Comparison of ENCODE assay signal across 7 worm cellular contexts in the genomic region with DNA sequence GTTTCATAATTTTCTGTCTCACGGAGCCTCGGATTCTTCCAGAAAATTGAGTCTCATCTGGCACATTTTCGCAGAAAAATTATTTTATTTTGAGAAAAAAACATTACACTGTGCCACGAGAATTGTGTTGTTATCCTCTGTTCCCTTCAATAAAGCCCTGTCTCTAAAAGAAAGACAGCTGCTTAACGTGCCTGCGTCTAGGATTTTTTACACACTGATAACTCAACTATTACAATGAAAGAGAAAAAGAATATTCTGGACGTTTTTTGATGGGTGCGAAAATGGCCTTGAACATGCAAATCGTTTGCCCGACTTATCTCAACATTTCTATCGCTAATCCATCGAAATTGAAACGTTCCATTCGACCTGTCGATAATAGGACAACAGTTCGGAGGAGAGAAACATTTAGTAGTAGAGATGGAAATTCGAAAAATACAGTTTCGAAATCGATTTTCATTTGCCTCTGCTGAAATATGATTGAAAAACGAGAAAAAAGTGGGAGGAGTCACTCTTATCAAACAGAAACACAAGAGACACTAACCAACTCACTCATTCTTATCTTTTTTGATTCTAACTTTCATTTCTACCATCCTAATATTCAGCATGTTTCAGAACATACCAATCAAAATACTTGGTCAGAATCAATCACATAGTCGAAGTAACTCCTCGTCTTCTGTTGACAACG.
A peak's percentile ranks its signal among the peaks of the same experiment; 100 is the strongest.
TF ChIP-seq lines count a peak whose summit lies in the region.

No protein-coding gene starts in this region.

TF ChIP-seq in whole organism, L1 larva, 84 proteins besides CTCF, POLR2A, EP300 and RAD21 (continues in another document):
- no peak for TF ChIP-seq zip-4 (GFP tag; optimal IDR thresholded peaks at IDR 0.05; lab: Kevin White, UChicago)
- no peak for TF ChIP-seq sup-37 (GFP tag; optimal IDR thresholded peaks at IDR 0.05; lab: Kevin White, UChicago)
- no peak for TF ChIP-seq ama-1 (optimal IDR thresholded peaks at IDR 0.05; lab: Kevin White, UChicago)
- TF ChIP-seq unc-30 (tag; optimal IDR thresholded peaks at IDR 0.05; lab: Kevin White, UChicago): no peak
- no peak for TF ChIP-seq mef-2 (tag; optimal IDR thresholded peaks at IDR 0.05; lab: Kevin White, UChicago)
- TF ChIP-seq efl-1 (optimal IDR thresholded peaks at IDR 0.05; lab: Kevin White, UChicago): no peak
- TF ChIP-seq efl-1 (GFP tag; optimal IDR thresholded peaks at IDR 0.05 in 1 of 2; lab: Kevin White, UChicago): peak in 1 of 2 experiments; percentile 59
- TF ChIP-seq hlh-17 (GFP tag; optimal IDR thresholded peaks at IDR 0.05; lab: Kevin White, UChicago; ENCODE audit: borderline replicate concordance): no peak
- TF ChIP-seq blmp-1 (tag; optimal IDR thresholded peaks at IDR 0.05; lab: Kevin White, UChicago): peak; percentile 78
- TF ChIP-seq nhr-77 (tag; optimal IDR thresholded peaks at IDR 0.05; lab: Kevin White, UChicago): no peak
- TF ChIP-seq unc-86 (tag; optimal IDR thresholded peaks at IDR 0.05; lab: Kevin White, UChicago): no peak
- no peak for TF ChIP-seq fkh-10 (GFP tag; optimal IDR thresholded peaks at IDR 0.05; lab: Kevin White, UChicago)

TF ChIP-seq in whole organism, L2 larva, 48 proteins besides CTCF, POLR2A, EP300 and RAD21:
- TF ChIP-seq F13H6.1 (tag; optimal IDR thresholded peaks at IDR 0.05; lab: Kevin White, UChicago): peak; percentile 5
- TF ChIP-seq C34F6.9 (tag; optimal IDR thresholded peaks at IDR 0.05; lab: Kevin White, UChicago): peak; percentile 47
- no peak for TF ChIP-seq skn-1 (tag; optimal IDR thresholded peaks at IDR 0.05; lab: Kevin White, UChicago)
- peak in 1 of 2 experiments; percentile 10 for TF ChIP-seq lsy-2 (tag; optimal IDR thresholded peaks at IDR 0.05; lab: Kevin White, UChicago)
- peak; percentile 34 for TF ChIP-seq nhr-6 (tag; optimal IDR thresholded peaks at IDR 0.05; lab: Kevin White, UChicago)
- no peak for TF ChIP-seq unc-62 (GFP tag; optimal IDR thresholded peaks at IDR 0.05; lab: Kevin White, UChicago)
- TF ChIP-seq nhr-129 (tag; optimal IDR thresholded peaks at IDR 0.05; lab: Kevin White, UChicago): peak; percentile 12
- TF ChIP-seq ceh-16 (tag; optimal IDR thresholded peaks at IDR 0.05; lab: Kevin White, UChicago): peak; percentile 48
- peak; percentile 62 for TF ChIP-seq fos-1 (tag; optimal IDR thresholded peaks at IDR 0.05; lab: Kevin White, UChicago)

TF ChIP-seq in whole organism, L3 larva, 47 proteins besides CTCF, POLR2A, EP300 and RAD21:
- TF ChIP-seq elt-2 (tag; optimal IDR thresholded peaks at IDR 0.05; lab: Kevin White, UChicago) (peak; percentile 67), unc-39 (tag; optimal IDR thresholded peaks at IDR 0.05; lab: Kevin White, UChicago) (no peak), eor-1 (tag; optimal IDR thresholded peaks at IDR 0.05; lab: Kevin White, UChicago) (no peak), pqm-1 (tag; optimal IDR thresholded peaks at IDR 0.05; lab: Kevin White, UChicago) (peak; percentile 33), mdl-1 (tag; optimal IDR thresholded peaks at IDR 0.05; lab: Kevin White, UChicago) (no peak), nhr-11 (tag; optimal IDR thresholded peaks at IDR 0.05; lab: Kevin White, UChicago) (no peak), nfya-1 (tag; optimal IDR thresholded peaks at IDR 0.05; lab: Kevin White, UChicago; ENCODE audit: insufficient read depth) (peak; percentile 29), nhr-25 (tag; optimal IDR thresholded peaks at IDR 0.05; lab: Kevin White, UChicago) (peak; percentile 76), nhr-43 (tag; optimal IDR thresholded peaks at IDR 0.05; lab: Kevin White, UChicago; ENCODE audit: poor library complexity, severe bottlenecking) (no peak), nhr-23 (tag; optimal IDR thresholded peaks at IDR 0.05; lab: Kevin White, UChicago) (peak; percentile 44), ceh-28 (tag; optimal IDR thresholded peaks at IDR 0.05; lab: Kevin White, UChicago) (peak; percentile 13)

TF ChIP-seq in whole organism, L4 larva, 104 proteins besides CTCF, POLR2A, EP300 and RAD21 (continues in another document):
- TF ChIP-seq zfp-2 (tag; optimal IDR thresholded peaks at IDR 0.05; lab: Kevin White, UChicago) (no peak), F37D6.2 (tag; optimal IDR thresholded peaks at IDR 0.05; lab: Kevin White, UChicago) (no peak), daf-12 (tag; optimal IDR thresholded peaks at IDR 0.05; lab: Kevin White, UChicago) (no peak), mxl-3 (GFP tag; optimal IDR thresholded peaks at IDR 0.05; lab: Kevin White, UChicago) (peak; percentile 23), nhr-28 (tag; optimal IDR thresholded peaks at IDR 0.05; lab: Kevin White, UChicago) (peak; percentile 10), mdt-29 (GFP tag; IDR thresholded peaks at IDR 0.05; lab: Robert Waterston, UW) (no peak), ces-1 (GFP tag; optimal IDR thresholded peaks at IDR 0.05; lab: Kevin White, UChicago) (no peak), dpl-1 (GFP tag; optimal IDR thresholded peaks at IDR 0.05; lab: Kevin White, UChicago) (no peak), F26F4.8 (GFP tag; conservative IDR thresholded peaks at IDR 0.05; lab: Robert Waterston, UW) (no peak), T20F7.1 (GFP tag; optimal IDR thresholded peaks at IDR 0.05; lab: Kevin White, UChicago) (no peak), lir-3 (tag; optimal IDR thresholded peaks at IDR 0.05; lab: Kevin White, UChicago) (no peak), dmd-8 (GFP tag; IDR thresholded peaks at IDR 0.05; lab: Robert Waterston, UW) (no peak), dmd-9 (GFP tag; IDR thresholded peaks at IDR 0.05; lab: Robert Waterston, UW) (no peak), D1046.2 (GFP tag; IDR thresholded peaks at IDR 0.05; lab: Robert Waterston, UW) (no peak)

TF ChIP-seq in whole organism, late embryonic, 69 proteins besides CTCF, POLR2A, EP300 and RAD21:
- TF ChIP-seq elt-4 (tag; optimal IDR thresholded peaks at IDR 0.05; lab: Kevin White, UChicago) (no peak), F13H6.1 (tag; optimal IDR thresholded peaks at IDR 0.05; lab: Kevin White, UChicago) (no peak), pax-1 (tag; optimal IDR thresholded peaks at IDR 0.05; lab: Kevin White, UChicago) (no peak), unc-55 (GFP tag; optimal IDR thresholded peaks at IDR 0.05; lab: Kevin White, UChicago) (peak; percentile 28)
TF ChIP-seq in whole organism, late embryonic: peak in this region for 1.

TF ChIP-seq in whole organism, mixed stage, embryonic, 35 proteins besides CTCF, POLR2A, EP300 and RAD21:
- TF ChIP-seq ham-2 (GFP tag; optimal IDR thresholded peaks at IDR 0.05; lab: Kevin White, UChicago) (no peak), nhr-12 (tag; optimal IDR thresholded peaks at IDR 0.05; lab: Kevin White, UChicago) (no peak), unc-120 (tag; optimal IDR thresholded peaks at IDR 0.05; lab: Kevin White, UChicago; ENCODE audit: poor library complexity, severe bottlenecking) (peak; percentile 4), pha-4 (tag; optimal IDR thresholded peaks at IDR 0.05; lab: Kevin White, UChicago) (no peak), hlh-1 (tag; optimal IDR thresholded peaks at IDR 0.05; lab: Kevin White, UChicago) (peak; percentile 92), zip-8 (tag; optimal IDR thresholded peaks at IDR 0.05; lab: Kevin White, UChicago) (no peak), ztf-11 (tag; optimal IDR thresholded peaks at IDR 0.05; lab: Kevin White, UChicago) (no peak), ces-1 (GFP tag; optimal IDR thresholded peaks at IDR 0.05; lab: Kevin White, UChicago) (no peak), unc-62 (GFP tag; optimal IDR thresholded peaks at IDR 0.05; lab: Kevin White, UChicago) (peak; percentile 77), sem-2 (GFP tag; optimal IDR thresholded peaks at IDR 0.05; lab: Kevin White, UChicago) (no peak)

TF ChIP-seq in whole organism, young adult, 124 proteins besides CTCF, POLR2A, EP300 and RAD21:
- TF ChIP-seq let-607 (tag; optimal IDR thresholded peaks at IDR 0.05; lab: Kevin White, UChicago): no peak
- TF ChIP-seq Y79H2A.3 (GFP tag; conservative IDR thresholded peaks at IDR 0.05; lab: Robert Waterston, UW): no peak
- no peak for TF ChIP-seq nhr-179 (tag; optimal IDR thresholded peaks at IDR 0.05; lab: Kevin White, UChicago)
- TF ChIP-seq Y67H2A.10 (GFP tag; conservative IDR thresholded peaks at IDR 0.05; lab: Robert Waterston, UW): no peak
- no peak for TF ChIP-seq rpc-1 (optimal IDR thresholded peaks at IDR 0.05; lab: Kevin White, UChicago)
- no peak for TF ChIP-seq rpc-1 (tag; optimal IDR thresholded peaks at IDR 0.05; lab: Kevin White, UChicago)
- no peak for TF ChIP-seq rec-8 (tag; optimal IDR thresholded peaks at IDR 0.05; lab: Kevin White, UChicago)
- TF ChIP-seq ceh-40 (GFP tag; IDR thresholded peaks at IDR 0.05; lab: Robert Waterston, UW): 0 out of 2 replicates have a peak, but pooled peaks have one; percentile 31
- no peak for TF ChIP-seq F23B12.7 (tag; optimal IDR thresholded peaks at IDR 0.05; lab: Kevin White, UChicago; ENCODE audit: insufficient read depth)
- TF ChIP-seq nfyb-1 (GFP tag; IDR thresholded peaks at IDR 0.05; lab: Robert Waterston, UW): 0 out of 2 replicates have a peak, but pooled peaks have one; percentile 16
- TF ChIP-seq ztf-25 (GFP tag; IDR thresholded peaks at IDR 0.05; lab: Robert Waterston, UW): no peak
- no peak for TF ChIP-seq sptf-2 (GFP tag; optimal IDR thresholded peaks at IDR 0.05; lab: Kevin White, UChicago)
- no peak for TF ChIP-seq aptf-2 (GFP tag; conservative IDR thresholded peaks at IDR 0.05; lab: Robert Waterston, UW)
- peak; percentile 29 for TF ChIP-seq nhr-80 (tag; optimal IDR thresholded peaks at IDR 0.05; lab: Kevin White, UChicago)
- TF ChIP-seq Y53G8AR.9 (GFP tag; conservative IDR thresholded peaks at IDR 0.05; lab: Robert Waterston, UW): no peak
- 0 out of 2 replicates have a peak, but pooled peaks have one; percentile 61 for TF ChIP-seq hsf-1 (GFP tag; IDR thresholded peaks at IDR 0.05; lab: Robert Waterston, UW)
- no peak for TF ChIP-seq ztf-3 (GFP tag; optimal IDR thresholded peaks at IDR 0.05; lab: Kevin White, UChicago)
- no peak for TF ChIP-seq tbp1 (GFP tag; optimal IDR thresholded peaks at IDR 0.05; lab: Kevin White, UChicago)
- no peak for TF ChIP-seq nhr-27 (tag; optimal IDR thresholded peaks at IDR 0.05; lab: Kevin White, UChicago)
- no peak for TF ChIP-seq akir-1 (GFP tag; optimal IDR thresholded peaks at IDR 0.05; lab: Kevin White, UChicago)
- TF ChIP-seq snpc-3.4 (tag; optimal IDR thresholded peaks at IDR 0.05; lab: Kevin White, UChicago): no peak
- TF ChIP-seq F57C9.4 (tag; optimal IDR thresholded peaks at IDR 0.05; lab: Kevin White, UChicago): no peak
- 0 out of 2 replicates have a peak, but pooled peaks have one; percentile 28 for TF ChIP-seq pbrm-1 (GFP tag; IDR thresholded peaks at IDR 0.05; lab: Robert Waterston, UW)
